Worm (Caenorhabditis elegans) whole organism, dauer: ENCODE results near the gene W10D9.3.
"Not testable (repeated sequence)": the region's sequence is repeated elsewhere in the genome, so short reads cannot be mapped to it uniquely, and the experiment has no call there.

Source experiments
- unc-62 ChIP-seq: sonication (generic microtip); optimal IDR thresholded peaks from 2 replicates; lab custom pipeline; 2017; ENCODE audit warnings: missing biosample characterization, missing genetic modification reagents, missing genetic modification characterization

W10D9.3 gene

DNA sequence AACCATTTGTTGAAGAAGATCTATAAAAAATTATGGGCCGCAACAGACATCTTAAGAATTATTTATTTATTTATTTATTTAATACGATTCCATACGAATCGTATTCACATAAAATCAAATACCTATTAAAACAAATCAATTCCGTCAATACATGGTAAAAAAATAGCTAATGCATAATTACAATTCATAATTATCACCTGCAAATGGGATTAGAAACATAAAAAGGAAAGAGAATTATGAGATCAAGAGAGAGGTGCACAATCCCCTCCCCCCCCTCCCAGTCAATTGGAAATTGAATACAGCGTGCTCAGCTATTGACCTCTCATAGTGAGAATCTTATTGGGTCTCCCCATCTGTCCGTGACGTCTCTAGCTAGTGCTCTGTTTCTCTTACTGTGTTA is 19.6 kb downstream of the W10D9.3 start, which contains the start of gene C24H12.1:
Gene C24H12.1, plus strand, starts transcription at position 301 of the 400 bp plus-strand sequence.
- not testable (repeated sequence) for TF ChIP-seq unc-62 (GFP tag; lab: Kevin White, UChicago)

DNA sequence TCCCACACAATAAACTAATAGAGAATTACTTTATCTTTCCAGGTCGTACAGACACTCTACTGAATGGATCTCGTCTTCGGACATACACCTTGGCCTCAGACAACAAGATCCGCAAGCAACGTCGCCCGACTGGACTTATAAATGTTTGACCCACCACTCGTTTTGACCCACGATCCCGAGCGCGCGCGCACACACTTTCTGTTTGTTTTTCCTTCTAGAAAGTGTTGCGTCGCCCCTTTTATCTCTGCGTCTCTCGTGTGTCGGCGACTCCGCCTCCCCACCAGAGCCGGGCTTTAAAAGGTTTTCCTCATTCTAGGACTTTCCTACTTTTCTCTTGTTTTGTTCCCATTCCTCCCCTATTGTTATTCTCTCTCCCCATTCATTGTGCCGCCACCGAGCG is 23.5 kb downstream of the W10D9.3 start:
- TF ChIP-seq unc-62 (GFP tag; lab: Kevin White, UChicago), result no peak

DNA sequence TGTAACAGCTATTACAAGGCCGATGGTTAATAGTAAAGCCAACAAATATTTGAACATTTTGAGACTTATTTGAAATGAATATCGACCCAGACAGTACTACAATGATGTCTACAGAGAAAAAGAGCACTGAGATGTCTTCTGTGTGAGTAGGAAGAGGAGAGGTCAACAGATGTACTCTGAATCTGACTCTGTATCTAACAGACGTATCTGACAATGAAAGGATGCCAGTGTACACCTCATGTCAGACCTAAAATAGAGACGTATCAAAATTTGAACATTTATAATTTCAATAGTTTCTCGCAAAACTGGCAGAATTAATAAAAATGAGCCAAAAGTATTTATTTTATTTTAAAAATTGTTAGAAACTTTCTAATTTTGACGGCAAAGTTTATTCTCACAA is 37.6 kb downstream of the W10D9.3 start, which contains the start of gene C24H12.8:
Gene C24H12.8, minus strand, starts transcription at position 101 of the 400 bp plus-strand sequence.
- no peak for TF ChIP-seq unc-62 (GFP tag; lab: Kevin White, UChicago)

DNA sequence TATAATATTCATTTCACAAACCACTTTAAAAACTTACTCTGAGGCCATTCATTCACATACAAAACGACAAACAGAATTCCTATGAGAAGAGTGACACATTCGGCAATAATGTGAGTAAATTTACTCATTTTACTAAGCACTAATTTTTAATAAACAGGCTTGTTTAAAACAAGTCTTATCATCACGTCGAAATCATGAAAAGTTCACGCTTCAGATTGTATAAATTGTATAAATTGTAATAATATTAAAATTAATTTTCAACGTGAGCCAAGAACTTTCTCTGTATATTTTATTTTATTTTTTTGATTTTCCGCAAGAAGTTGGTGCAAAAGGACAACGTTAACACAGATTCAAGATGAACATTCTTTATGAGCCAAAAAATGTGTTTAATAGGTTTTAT is 42.0 kb downstream of the W10D9.3 start, which contains the start of gene C24H12.6:
Gene C24H12.6, minus strand, starts transcription at position 101 of the 400 bp plus-strand sequence.
- TF ChIP-seq unc-62 (GFP tag; lab: Kevin White, UChicago), result no peak

DNA sequence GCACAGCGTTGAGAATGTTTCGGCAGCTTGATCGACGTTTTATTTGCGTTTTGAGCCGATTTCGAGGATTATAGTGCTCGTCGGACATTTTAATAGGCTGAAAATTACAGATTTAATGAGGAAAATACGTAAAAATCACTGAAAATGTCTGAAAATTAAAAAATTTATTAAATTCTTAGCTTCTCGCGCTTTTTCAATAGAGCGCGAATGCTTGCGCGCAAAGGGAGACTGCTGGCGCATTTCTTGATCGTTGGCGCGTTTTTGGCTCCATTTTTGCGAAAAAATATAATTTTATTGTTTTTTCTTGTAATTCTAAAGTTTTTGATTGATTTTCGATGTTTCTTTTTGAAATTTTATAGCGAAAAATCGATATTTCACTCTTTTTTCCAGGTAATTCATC is 49.9 kb downstream of the W10D9.3 start, which contains the start of the genes dnsn-1 and C24H12.4:
Gene dnsn-1, minus strand, starts transcription at position 101 of the 400 bp plus-strand sequence.
Gene C24H12.4, plus strand, starts transcription at position 391 of the 400 bp plus-strand sequence.
- TF ChIP-seq unc-62 (GFP tag; lab: Kevin White, UChicago), result no peak
